Fruit fly (Drosophila melanogaster): ENCODE measurements around the gene CG13471.

DNA sequence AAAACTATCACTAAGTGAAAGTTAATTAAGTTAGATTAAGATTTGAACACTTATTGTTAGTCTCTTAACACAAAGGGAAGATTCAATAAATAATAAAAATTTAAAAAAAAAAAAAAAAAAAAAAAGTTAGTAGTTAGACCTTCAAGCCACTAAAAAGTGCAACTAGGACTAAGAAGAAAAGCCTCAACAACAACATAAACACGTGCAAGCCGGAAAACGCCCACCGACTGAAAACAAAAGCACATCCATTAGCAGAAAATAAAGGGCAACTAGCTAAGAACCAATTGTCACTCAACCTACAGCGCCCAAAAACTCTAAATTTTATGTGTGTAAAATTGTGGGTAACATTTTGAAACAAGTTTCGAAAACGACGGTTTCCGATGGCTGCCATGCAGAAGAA is 4.9 kb downstream of the CG13471 start, which contains the start of gene CG13473:
- TF ChIP-seq psq (optimal IDR thresholded peaks at IDR 0.05) (no peak), insv (optimal IDR thresholded peaks at IDR 0.05) (no peak), h (optimal IDR thresholded peaks at IDR 0.05) (no peak)

All from Kc167 (cell line).